Comparison of ENCODE assay signal across 5 fruit fly cellular contexts in the genomic region with DNA sequence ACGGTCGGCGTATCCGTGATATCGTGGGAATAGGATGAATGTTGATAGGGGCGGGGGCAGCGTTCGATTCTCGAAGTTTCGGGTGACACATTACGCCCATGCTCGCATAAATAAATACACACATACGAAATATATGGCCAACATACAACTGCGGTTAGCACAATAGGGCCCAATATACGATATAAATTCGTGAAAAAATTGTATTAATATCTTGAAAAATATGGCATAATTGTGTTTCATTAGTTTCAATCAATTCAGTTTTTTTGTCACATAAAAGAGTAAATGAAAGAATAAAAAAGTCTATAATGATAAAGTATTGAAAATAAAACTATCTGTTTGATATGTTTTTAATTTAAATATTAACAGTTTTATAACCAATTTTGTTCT.
A peak's percentile ranks its signal among the peaks of the same experiment; 100 is the strongest.
TF ChIP-seq lines count a peak whose summit lies in the region.

No protein-coding gene starts in this region.

- TF ChIP-seq CTCF in whole organism, embryonic (GFP tag; optimal IDR thresholded peaks at IDR 0.05; lab: Kevin White, UChicago): no peak

TF ChIP-seq in whole organism, adult, 20 proteins besides CTCF, POLR2A, EP300 and RAD21:
- TF ChIP-seq tj (GFP tag; optimal IDR thresholded peaks at IDR 0.05; lab: Kevin White, UChicago) (peak; percentile 33), toe (GFP tag; optimal IDR thresholded peaks at IDR 0.05; lab: Kevin White, UChicago) (no peak)
TF ChIP-seq in whole organism, adult: peak in this region for 1.

TF ChIP-seq in whole organism, embryonic, 481 proteins besides CTCF, POLR2A, EP300 and RAD21 (continues in another document):
- TF ChIP-seq PHDP (tag; optimal IDR thresholded peaks at IDR 0.05; lab: Kevin White, UChicago): peak; percentile 3
- TF ChIP-seq row (GFP tag; IDR thresholded peaks at IDR 0.05; lab: Robert Waterston, UW): peak; percentile 53; the same call in 1 of the 3 replicates
- TF ChIP-seq rib (GFP tag; IDR thresholded peaks at IDR 0.05; lab: Robert Waterston, UW): no peak
- peak; percentile 21; the same call in 1 of the 3 replicates for TF ChIP-seq CG17361 (GFP tag; IDR thresholded peaks at IDR 0.05; lab: Robert Waterston, UW)
- peak; percentile 14 for TF ChIP-seq CG12391 (tag; optimal IDR thresholded peaks at IDR 0.05; lab: Kevin White, UChicago)
- TF ChIP-seq YL-1 (GFP tag; optimal IDR thresholded peaks at IDR 0.05; lab: Kevin White, UChicago): peak; percentile 16
- TF ChIP-seq GATAe (GFP tag; conservative IDR thresholded peaks at IDR 0.05; lab: Robert Waterston, UW): no peak
- TF ChIP-seq CG11247 (GFP tag; IDR thresholded peaks at IDR 0.05; lab: Robert Waterston, UW): no peak
- peak; percentile 5 for TF ChIP-seq Sox102F (GFP tag; optimal IDR thresholded peaks at IDR 0.05; lab: Kevin White, UChicago)
- TF ChIP-seq unpg (GFP tag; optimal IDR thresholded peaks at IDR 0.05; lab: Kevin White, UChicago): peak; percentile 17
- TF ChIP-seq Med (GFP tag; lab: Kevin White, UChicago): peak; percentile 21
- TF ChIP-seq CG7839 (tag; optimal IDR thresholded peaks at IDR 0.05; lab: Kevin White, UChicago): peak; percentile 24
- TF ChIP-seq CG11696 (GFP tag; IDR thresholded peaks at IDR 0.05; lab: Robert Waterston, UW): peak; percentile 92
- TF ChIP-seq wek (GFP tag; optimal IDR thresholded peaks at IDR 0.05; lab: Kevin White, UChicago): no peak
- 0 out of 3 replicates have a peak, but pooled peaks have one; percentile 40 for TF ChIP-seq z (GFP tag; IDR thresholded peaks at IDR 0.05; lab: Robert Waterston, UW)
- peak; percentile 11 for TF ChIP-seq CG2120 (GFP tag; optimal IDR thresholded peaks at IDR 0.05; lab: Kevin White, UChicago)
- no peak for TF ChIP-seq Hand (GFP tag; optimal IDR thresholded peaks at IDR 0.05; lab: Kevin White, UChicago)
- no peak for TF ChIP-seq CG2199 (GFP tag; IDR thresholded peaks at IDR 0.05; lab: Robert Waterston, UW)
- TF ChIP-seq Asciz (GFP tag; optimal IDR thresholded peaks at IDR 0.05; lab: Kevin White, UChicago): no peak
- TF ChIP-seq lab (GFP tag; optimal IDR thresholded peaks at IDR 0.05; lab: Kevin White, UChicago): no peak
- TF ChIP-seq CG18262 (tag; optimal IDR thresholded peaks at IDR 0.05; lab: Kevin White, UChicago): peak; percentile 24

TF ChIP-seq in whole organism, prepupa, 60 proteins besides CTCF, POLR2A, EP300 and RAD21 (continues in another document):
- TF ChIP-seq dsx (GFP tag; optimal IDR thresholded peaks at IDR 0.05; lab: Kevin White, UChicago; ENCODE audit: poor library complexity, severe bottlenecking) (no peak), Ets21C (GFP tag; optimal IDR thresholded peaks at IDR 0.05; lab: Kevin White, UChicago) (no peak), Smox (GFP tag; optimal IDR thresholded peaks at IDR 0.05; lab: Kevin White, UChicago) (peak; percentile 27), CG15336 (GFP tag; IDR thresholded peaks at IDR 0.05; lab: Robert Waterston, UW) (no peak), Eip78C (GFP tag; lab: Kevin White, UChicago) (peak; percentile 61), Gug (GFP tag; IDR thresholded peaks at IDR 0.05; lab: Robert Waterston, UW) (no peak), esn (GFP tag; optimal IDR thresholded peaks at IDR 0.05; lab: Kevin White, UChicago) (peak; percentile 32), CG3919 (GFP tag; optimal IDR thresholded peaks at IDR 0.05; lab: Kevin White, UChicago) (no peak), CG3032 (tag; optimal IDR thresholded peaks at IDR 0.05; lab: Kevin White, UChicago) (no peak), Met (GFP tag; optimal IDR thresholded peaks at IDR 0.05; lab: Kevin White, UChicago) (peak; percentile 21), svp (GFP tag; lab: Kevin White, UChicago) (peak; percentile 70), Sox102F (GFP tag; optimal IDR thresholded peaks at IDR 0.05; lab: Kevin White, UChicago) (no peak), Lpt (GFP tag; optimal IDR thresholded peaks at IDR 0.05; lab: Kevin White, UChicago) (no peak), vri (GFP tag; optimal IDR thresholded peaks at IDR 0.05; lab: Kevin White, UChicago) (no peak), pdm3 (GFP tag; optimal IDR thresholded peaks at IDR 0.05; lab: Kevin White, UChicago) (peak; percentile 15), CG32006 (GFP tag; optimal IDR thresholded peaks at IDR 0.05; lab: Kevin White, UChicago) (no peak), Hr38 (GFP tag; optimal IDR thresholded peaks at IDR 0.05; lab: Kevin White, UChicago) (no peak), fd59A (GFP tag; optimal IDR thresholded peaks at IDR 0.05; lab: Kevin White, UChicago) (no peak), CG1621 (tag; optimal IDR thresholded peaks at IDR 0.05; lab: Kevin White, UChicago) (peak; percentile 3), CG8632 (GFP tag; optimal IDR thresholded peaks at IDR 0.05; lab: Kevin White, UChicago) (peak; percentile 19), CG34406 (GFP tag; optimal IDR thresholded peaks at IDR 0.05; lab: Kevin White, UChicago) (peak; percentile 0), Blimp-1 (GFP tag; optimal IDR thresholded peaks at IDR 0.05; lab: Kevin White, UChicago) (no peak), Eip75B (GFP tag; optimal IDR thresholded peaks at IDR 0.05; lab: Kevin White, UChicago) (no peak)

TF ChIP-seq in whole organism, pupa, 21 proteins besides CTCF, POLR2A, EP300 and RAD21:
- TF ChIP-seq CG8159 (tag; optimal IDR thresholded peaks at IDR 0.05; lab: Kevin White, UChicago) (peak; percentile 14), CG9948 (tag; optimal IDR thresholded peaks at IDR 0.05; lab: Kevin White, UChicago) (peak; percentile 10), Ets98B (GFP tag; IDR thresholded peaks at IDR 0.05; lab: Robert Waterston, UW) (peak; percentile 14; the same call in 1 of the 2 replicates), fd96Ca (GFP tag; IDR thresholded peaks at IDR 0.05; lab: Robert Waterston, UW) (no peak), EcR (GFP tag; optimal IDR thresholded peaks at IDR 0.05; lab: Kevin White, UChicago) (no peak), D1 (tag; optimal IDR thresholded peaks at IDR 0.05; lab: Kevin White, UChicago) (peak; percentile 34)

TF ChIP-seq in whole organism, wandering third instar larva, 38 proteins besides CTCF, POLR2A, EP300 and RAD21:
- TF ChIP-seq OdsH (GFP tag; optimal IDR thresholded peaks at IDR 0.05; lab: Kevin White, UChicago) (no peak), woc (GFP tag; optimal IDR thresholded peaks at IDR 0.05; lab: Kevin White, UChicago) (peak; percentile 13)
TF ChIP-seq in whole organism, wandering third instar larva: peak in this region for 1.
